Worm (Caenorhabditis elegans) whole organism, early embryonic: Measurements from ENCODE around the gene pir-1.

ENCODE experiments used
- B0310.2 ChIP-seq: sonication (generic microtip); optimal IDR thresholded peaks from 2 replicates; lab custom pipeline; 2016; ENCODE audit warnings: mild to moderate bottlenecking, missing genetic modification characterization, missing compliant biosample characterization
- F13C5.2 ChIP-seq: sonication (generic microtip); optimal IDR thresholded peaks from 2 replicates; lab custom pipeline; 2017; ENCODE audit warnings: mild to moderate bottlenecking, missing genetic modification characterization, inconsistent platforms, missing compliant biosample characterization
- aly-1 ChIP-seq: sonication (generic microtip); optimal IDR thresholded peaks from 2 replicates; lab custom pipeline; 2016; ENCODE audit warnings: missing genetic modification characterization, missing compliant biosample characterization
- ama-1 ChIP-seq: fragments of 150-350 bp; optimal IDR thresholded peaks from 2 replicates; lab custom pipeline; 2014
- ets-7 ChIP-seq: sonication (generic microtip); optimal IDR thresholded peaks from 2 replicates; lab custom pipeline; 2016; ENCODE audit warnings: missing genotype, missing genetic modification characterization, missing compliant biosample characterization
- flt-1 ChIP-seq: fragments of 200-800 bp; sonication (Bioruptor generic); IDR thresholded peaks from 2 replicates; pipeline ENCODE4 v1.3.6; 2022; ENCODE audit warnings: missing genetic modification characterization, missing compliant biosample characterization
- hmbx-1 ChIP-seq: sonication (generic microtip); optimal IDR thresholded peaks from 2 replicates; lab custom pipeline; 2016; ENCODE audit warnings: mild to moderate bottlenecking, missing genetic modification characterization, missing compliant biosample characterization
- scrt-1 ChIP-seq: fragments of 200-800 bp; sonication (Bioruptor generic); IDR thresholded peaks from 2 replicates; pipeline ENCODE4 v1.3.6; 2022; ENCODE audit warnings: missing genetic modification characterization, missing compliant biosample characterization
- sea-1 ChIP-seq: fragments of 200-800 bp; sonication (Bioruptor generic); conservative IDR thresholded peaks from 2 replicates; pipeline ENCODE4 v1.3.6; 2022; ENCODE audit warnings: missing genetic modification characterization, missing compliant biosample characterization
- tbx-11 ChIP-seq: fragments of 200-800 bp; sonication (Bioruptor generic); IDR thresholded peaks from 2 replicates; pipeline ENCODE4 v1.3.6; 2022; ENCODE audit warnings: missing genetic modification characterization, missing compliant biosample characterization
- tra-4 ChIP-seq: sonication (generic microtip); optimal IDR thresholded peaks from 2 replicates; lab custom pipeline; 2017; ENCODE audit warnings: missing genetic modification characterization, missing compliant biosample characterization

ce11 chrII:9127379-9127778 lies 49.7 kb upstream of the pir-1 start:
- no peak for TF ChIP-seq hmbx-1 (tag; lab: Kevin White, UChicago)
- no peak for TF ChIP-seq scrt-1 (GFP tag; lab: Robert Waterston, UW)
- no peak for TF ChIP-seq F13C5.2 (tag; lab: Kevin White, UChicago)
- no peak for TF ChIP-seq tra-4
- TF ChIP-seq tbx-11 (GFP tag; lab: Robert Waterston, UW) = no peak
- TF ChIP-seq flt-1 (GFP tag; lab: Robert Waterston, UW) = no peak
- no peak for TF ChIP-seq sea-1 (GFP tag; lab: Robert Waterston, UW)
- TF ChIP-seq ama-1 (lab: Kevin White, UChicago) = no peak
- TF ChIP-seq ets-7 (tag; lab: Kevin White, UChicago) = no peak
- TF ChIP-seq B0310.2 (tag; lab: Kevin White, UChicago) = no peak
- no peak for TF ChIP-seq aly-1 (tag; lab: Kevin White, UChicago)
